Fruit fly (Drosophila melanogaster) whole organism, embryonic: ENCODE data around the gene Edg78E.

Experiments used
- ATbp ChIP-seq: fragments of 200-800 bp; sonication (Bioruptor generic); optimal IDR thresholded peaks from 2 replicates; lab custom pipeline; 2017; ENCODE audit warnings: missing biosample characterization, mild to moderate bottlenecking, missing genetic modification characterization, missing genetic modification reagents
- Aef1 ChIP-seq: fragments of 200-800 bp; sonication (Bioruptor generic); IDR thresholded peaks from 3 replicates; pipeline ENCODE4 v1.3.6; 2022; ENCODE audit warnings: missing biosample characterization, missing genetic modification characterization
- B-H2 ChIP-seq: fragments of 200-800 bp; sonication (Bioruptor generic); optimal IDR thresholded peaks from 2 replicates; lab custom pipeline; 2018; ENCODE audit warnings: missing biosample characterization, mild to moderate bottlenecking, missing genetic modification characterization
- Blimp-1 ChIP-seq: fragments of 200-800 bp; sonication (Bioruptor generic); optimal IDR thresholded peaks from 3 replicates; lab custom pipeline; 2018; ENCODE audit warnings: missing biosample characterization, missing genetic modification characterization, mild to moderate bottlenecking, moderate library complexity, missing genetic modification reagents
- CG11093 ChIP-seq: fragments of 200-800 bp; sonication (Bioruptor generic); IDR thresholded peaks from 3 replicates; pipeline ENCODE4 v1.3.6; 2022; ENCODE audit warnings: missing biosample characterization, missing genetic modification characterization
- CG1603 ChIP-seq: fragments of 200-800 bp; sonication (Bioruptor generic); optimal IDR thresholded peaks from 2 replicates; lab custom pipeline; 2019; ENCODE audit warnings: missing biosample characterization, mild to moderate bottlenecking, missing genetic modification characterization, moderate library complexity
- CG1647 ChIP-seq: fragments of 200-800 bp; sonication (Bioruptor generic); optimal IDR thresholded peaks from 3 replicates; lab custom pipeline; 2016; ENCODE audit warnings: missing biosample characterization, missing genetic modification characterization
- CG17328 ChIP-seq: fragments of 200-800 bp; sonication (Bioruptor generic); IDR thresholded peaks from 2 replicates; pipeline ENCODE4 v1.3.6; 2022; ENCODE audit warnings: missing biosample characterization, missing genetic modification characterization
- CG1832 ChIP-seq: fragments of 200-800 bp; sonication (Bioruptor generic); optimal IDR thresholded peaks from 2 replicates; lab custom pipeline; 2017; ENCODE audit warnings: missing biosample characterization, mild to moderate bottlenecking, missing genetic modification characterization, inconsistent platforms
- CG2678 ChIP-seq: fragments of 200-800 bp; sonication (Bioruptor generic); optimal IDR thresholded peaks from 3 replicates; lab custom pipeline; 2019; ENCODE audit warnings: missing biosample characterization, mild to moderate bottlenecking, missing genetic modification characterization, moderate library complexity
- CG2875 ChIP-seq: fragments of 200-800 bp; sonication (Bioruptor generic); optimal IDR thresholded peaks from 2 replicates; lab custom pipeline; 2017; ENCODE audit warnings: missing biosample characterization, mild to moderate bottlenecking, missing genetic modification characterization, missing genetic modification reagents
- CG31224 ChIP-seq: fragments of 200-800 bp; sonication (Bioruptor generic); IDR thresholded peaks from 2 replicates; pipeline ENCODE4 v1.3.6; 2022; ENCODE audit warnings: missing biosample characterization, missing genetic modification characterization
- CG31441 ChIP-seq: fragments of 200-800 bp; sonication (Bioruptor generic); IDR thresholded peaks from 2 replicates; pipeline ENCODE4 v1.3.6; 2022; ENCODE audit warnings: missing biosample characterization, missing genetic modification characterization
- CG4730 ChIP-seq: fragments of 200-800 bp; sonication (Bioruptor generic); IDR thresholded peaks from 2 replicates; pipeline ENCODE4 v1.3.6; 2022; ENCODE audit warnings: missing biosample characterization, missing genetic modification characterization
- CG7786 ChIP-seq: fragments of 200-800 bp; sonication (Bioruptor generic); optimal IDR thresholded peaks from 2 replicates; lab custom pipeline; 2016; ENCODE audit warnings: missing biosample characterization, missing genetic modification characterization
- D19A ChIP-seq: fragments of 200-800 bp; optimal IDR thresholded peaks from 3 replicates; lab custom pipeline; 2019; ENCODE audit warnings: missing biosample characterization, mild to moderate bottlenecking, missing genetic modification characterization, moderate library complexity
- D19B ChIP-seq: fragments of 200-800 bp; sonication (Bioruptor generic); optimal IDR thresholded peaks from 2 replicates; lab custom pipeline; 2017; ENCODE audit warnings: missing biosample characterization, mild to moderate bottlenecking, missing genetic modification characterization
- Eip74EF ChIP-seq, 2 experiments: fragments of 200-800 bp in 1 of 2; fragments of >200 bp in 1 of 2; sonication (Bioruptor generic) in 1 of 2; optimal IDR thresholded peaks; 2 replicates each; lab custom pipeline; 2017 to 2019; ENCODE audit warnings: missing biosample characterization in 2 of 2, missing genetic modification characterization in 2 of 2, mild to moderate bottlenecking in 1 of 2, moderate library complexity in 1 of 2
- Ets97D ChIP-seq: fragments of 200-800 bp; sonication (Bioruptor generic); optimal IDR thresholded peaks from 3 replicates; lab custom pipeline; 2016; ENCODE audit warnings: missing biosample characterization, missing genetic modification characterization
- Gsc ChIP-seq: fragments of 200-800 bp; sonication (Bioruptor generic); IDR thresholded peaks from 2 replicates; pipeline ENCODE4 v1.3.6; 2022; ENCODE audit warnings: missing biosample characterization, missing genetic modification characterization
- HmgZ ChIP-seq: fragments of 200-800 bp; sonication (Bioruptor generic); optimal IDR thresholded peaks from 2 replicates; lab custom pipeline; 2018; ENCODE audit warnings: missing biosample characterization, mild to moderate bottlenecking, missing genetic modification characterization
- MTF-1 ChIP-seq: fragments of 200-800 bp; sonication (Bioruptor generic); optimal IDR thresholded peaks from 2 replicates; lab custom pipeline; 2018; ENCODE audit warnings: missing biosample characterization, mild to moderate bottlenecking, missing genetic modification characterization, borderline replicate concordance
- Med ChIP-seq: fragments of 200-800 bp; sonication (Bioruptor generic); peaks from one replicate; lab custom pipeline; 2016; ENCODE audit warnings: missing biosample characterization, missing genetic modification characterization, mild to moderate bottlenecking, inconsistent platforms, moderate library complexity
- Sry-β ChIP-seq: fragments of 200-800 bp; sonication (Bioruptor generic); optimal IDR thresholded peaks from 2 replicates; lab custom pipeline; 2018; ENCODE audit warnings: missing biosample characterization, mild to moderate bottlenecking, missing genetic modification characterization, moderate library complexity
- Trl ChIP-seq, 3 experiments: fragments of >200 bp in 2 of 3; fragments of 200-800 bp in 1 of 3; sonication (Bioruptor generic) in 1 of 3; optimal IDR thresholded peaks; 2 replicates in 1 of 3; 3 replicates in 2 of 3; lab custom pipeline; 2016 to 2017; ENCODE audit warnings: missing biosample characterization in 1 of 3, missing genetic modification characterization in 1 of 3
- Usf ChIP-seq: fragments of 200-800 bp; sonication (Bioruptor generic); optimal IDR thresholded peaks from 2 replicates; lab custom pipeline; 2017; ENCODE audit warnings: missing genotype, missing biosample characterization, missing genetic modification characterization
- Xbp1 ChIP-seq: fragments of 200-800 bp; sonication (Bioruptor generic); optimal IDR thresholded peaks from 3 replicates; lab custom pipeline; 2016; ENCODE audit warnings: missing biosample characterization, mild to moderate bottlenecking, missing genetic modification characterization
- ase ChIP-seq: fragments of 200-800 bp; sonication (Bioruptor generic); IDR thresholded peaks from 3 replicates; pipeline ENCODE4 v1.3.6; 2022; ENCODE audit warnings: missing biosample characterization, missing genetic modification characterization
- bab2 ChIP-seq: fragments of 200-800 bp; sonication (Bioruptor generic); optimal IDR thresholded peaks from 2 replicates; lab custom pipeline; 2016; ENCODE audit warnings: missing biosample characterization, missing genetic modification characterization
- br ChIP-seq: fragments of >200 bp; optimal IDR thresholded peaks from 2 replicates; lab custom pipeline; 2017
- cg ChIP-seq: fragments of 200-800 bp; sonication (Bioruptor generic); optimal IDR thresholded peaks from 3 replicates; lab custom pipeline; 2019; ENCODE audit warnings: missing biosample characterization, mild to moderate bottlenecking, missing genetic modification characterization, moderate library complexity
- chif ChIP-seq, 2 experiments: fragments of 200-800 bp; sonication (Bioruptor generic); optimal IDR thresholded peaks; 3 replicates each; lab custom pipeline; 2016; ENCODE audit warnings: missing biosample characterization in 2 of 2, missing genetic modification characterization in 2 of 2
- ci ChIP-seq: fragments of 200-800 bp; sonication (Bioruptor generic); IDR thresholded peaks from 3 replicates; pipeline ENCODE4 v1.3.6; 2022; ENCODE audit warnings: missing biosample characterization, missing genetic modification characterization
- dati ChIP-seq: fragments of 200-800 bp; sonication (Bioruptor generic); IDR thresholded peaks from 2 replicates; pipeline ENCODE4 v1.3.6; 2022; ENCODE audit warnings: missing biosample characterization, missing genetic modification characterization
- exex ChIP-seq: fragments of 200-800 bp; sonication (Bioruptor generic); optimal IDR thresholded peaks from 4 replicates; lab custom pipeline; 2018; ENCODE audit warnings: missing biosample characterization, mild to moderate bottlenecking, missing genetic modification characterization, moderate library complexity
- fd64A ChIP-seq: fragments of 200-800 bp; sonication (Bioruptor generic); optimal IDR thresholded peaks from 3 replicates; lab custom pipeline; 2018; ENCODE audit warnings: missing biosample characterization, mild to moderate bottlenecking, missing genetic modification characterization
- fu2 ChIP-seq: fragments of 200-800 bp; sonication (Bioruptor generic); optimal IDR thresholded peaks from 2 replicates; lab custom pipeline; 2016; ENCODE audit warnings: missing biosample characterization, missing genetic modification characterization
- gcm ChIP-seq: fragments of 200-800 bp; sonication (Bioruptor generic); optimal IDR thresholded peaks from 2 replicates; lab custom pipeline; 2019; ENCODE audit warnings: missing biosample characterization, mild to moderate bottlenecking, missing genetic modification characterization, moderate library complexity
- gsb ChIP-seq: fragments of 200-800 bp; sonication (Bioruptor generic); IDR thresholded peaks from 2 replicates; pipeline ENCODE4 v1.3.6; 2022; ENCODE audit warnings: missing biosample characterization, missing genetic modification characterization
- her ChIP-seq: fragments of 200-800 bp; sonication (Bioruptor generic); optimal IDR thresholded peaks from 2 replicates; lab custom pipeline; 2016; ENCODE audit warnings: missing biosample characterization, missing genetic modification characterization
- hkb ChIP-seq, 2 experiments: fragments of 200-800 bp in 1 of 2; fragments of >200 bp in 1 of 2; sonication (Bioruptor generic) in 1 of 2; IDR thresholded peaks in 1 of 2; optimal IDR thresholded peaks in 1 of 2; 2 replicates each; pipeline versions ENCODE4 v1.3.6 to Lab custom; 2017 to 2022; ENCODE audit warnings: missing biosample characterization in 1 of 2, missing genetic modification characterization in 1 of 2
- ken ChIP-seq: fragments of 200-800 bp; sonication (Bioruptor generic); IDR thresholded peaks from 3 replicates; pipeline ENCODE4 v1.3.6; 2022; ENCODE audit warnings: missing biosample characterization, missing genetic modification characterization
- nerfin-1 ChIP-seq: fragments of 200-800 bp; sonication (Bioruptor generic); optimal IDR thresholded peaks from 3 replicates; lab custom pipeline; 2019; ENCODE audit warnings: missing biosample characterization, mild to moderate bottlenecking, missing genetic modification characterization, moderate library complexity
- nerfin-2 ChIP-seq: fragments of 200-800 bp; sonication (Bioruptor generic); IDR thresholded peaks from 2 replicates; pipeline ENCODE4 v1.3.6; 2022; ENCODE audit warnings: missing biosample characterization, missing genetic modification characterization; ENCODE audit not compliant: partially characterized antibody
- odd ChIP-seq: fragments of 200-800 bp; sonication (Bioruptor generic); optimal IDR thresholded peaks from 2 replicates; lab custom pipeline; 2017; ENCODE audit warnings: missing biosample characterization, mild to moderate bottlenecking, missing genetic modification characterization
- sens ChIP-seq: fragments of 200-800 bp; sonication (Bioruptor generic); peaks from one replicate; lab custom pipeline; 2016; ENCODE audit warnings: missing biosample characterization, missing genetic modification characterization
- slou ChIP-seq: fragments of 200-800 bp; sonication (Bioruptor generic); optimal IDR thresholded peaks from 3 replicates; lab custom pipeline; 2016; ENCODE audit warnings: missing biosample characterization, missing genetic modification characterization
- sr ChIP-seq: fragments of 200-800 bp; sonication (Bioruptor generic); IDR thresholded peaks from 3 replicates; pipeline ENCODE4 v1.3.6; 2022; ENCODE audit warnings: missing biosample characterization, missing genetic modification characterization
- ttk ChIP-seq: fragments of 200-800 bp; sonication (Bioruptor generic); IDR thresholded peaks from 2 replicates; pipeline ENCODE4 v2.1.2; 2022; ENCODE audit warnings: missing biosample characterization, missing genetic modification characterization
- tup ChIP-seq: fragments of 200-800 bp; sonication (Bioruptor generic); optimal IDR thresholded peaks from 2 replicates; lab custom pipeline; 2016; ENCODE audit warnings: missing biosample characterization, mild to moderate bottlenecking, missing genetic modification characterization, moderate library complexity
- zfh1 ChIP-seq: fragments of 200-800 bp; sonication (Bioruptor generic); IDR thresholded peaks from 3 replicates; pipeline ENCODE4 v1.3.6; 2022; ENCODE audit warnings: missing biosample characterization, missing genetic modification characterization

Gene Edg78E

dm6 chr3L:21259257-21259656 is 38.3 kb downstream of the Edg78E start (continued):
- TF ChIP-seq Med (GFP tag; lab: Kevin White, UChicago) = peak; percentile 62
- no peak for TF ChIP-seq ken (GFP tag; lab: Robert Waterston, UW)
- TF ChIP-seq CG4730 (GFP tag; lab: Robert Waterston, UW) = 0 out of 2 replicates have a peak, but pooled peaks have one; percentile 8
- TF ChIP-seq fu2 (GFP tag; lab: Kevin White, UChicago) = no peak
- TF ChIP-seq CG2875 (GFP tag; lab: Kevin White, UChicago) = peak; percentile 19
- peak; percentile 22 for TF ChIP-seq Xbp1 (GFP tag; lab: Kevin White, UChicago)
- TF ChIP-seq CG31441 (GFP tag; lab: Robert Waterston, UW) = 0 out of 2 replicates have a peak, but pooled peaks have one; percentile 14
- no peak for TF ChIP-seq her (GFP tag; lab: Kevin White, UChicago)
- no peak for TF ChIP-seq CG7786 (GFP tag; lab: Kevin White, UChicago)
- TF ChIP-seq Sry-β (GFP tag; lab: Kevin White, UChicago) = no peak
- no peak for TF ChIP-seq Usf (GFP tag; lab: Kevin White, UChicago)
- TF ChIP-seq sens (GFP tag; lab: Kevin White, UChicago) = peak; percentile 86
- peak; percentile 37 for TF ChIP-seq fd64A (GFP tag; lab: Kevin White, UChicago)
- TF ChIP-seq sr (GFP tag; lab: Robert Waterston, UW) = no peak
- TF ChIP-seq CG17328 (GFP tag; lab: Robert Waterston, UW) = 0 out of 2 replicates have a peak, but pooled peaks have one; percentile 4
- no peak for TF ChIP-seq Eip74EF (GFP tag; optimal IDR thresholded peaks at IDR 0.05; lab: Kevin White, UChicago)
- peak; percentile 18 for TF ChIP-seq CG2678 (tag; lab: Kevin White, UChicago)
- no peak for TF ChIP-seq HmgZ (tag; lab: Kevin White, UChicago)
- peak; percentile 77 for TF ChIP-seq Blimp-1
- peak; percentile 26 for TF ChIP-seq cg (GFP tag; lab: Kevin White, UChicago)
- TF ChIP-seq CG1603 (tag; lab: Kevin White, UChicago) = peak; percentile 57
- no peak for TF ChIP-seq nerfin-2 (GFP tag; lab: Robert Waterston, UW)
- no peak for TF ChIP-seq CG1647 (GFP tag; lab: Kevin White, UChicago)
- no peak for TF ChIP-seq tup (GFP tag; lab: Kevin White, UChicago)
- TF ChIP-seq D19B (GFP tag; lab: Kevin White, UChicago) = no peak
- no peak for TF ChIP-seq Aef1
- TF ChIP-seq gsb (GFP tag; lab: Robert Waterston, UW) = no peak
- TF ChIP-seq CG31224 (GFP tag; lab: Robert Waterston, UW) = no peak
- peak; percentile 68 for TF ChIP-seq ATbp (GFP tag; lab: Kevin White, UChicago)
- TF ChIP-seq Gsc (GFP tag; lab: Robert Waterston, UW) = no peak
- no peak for TF ChIP-seq Ets97D (GFP tag; lab: Kevin White, UChicago)
- TF ChIP-seq bab2 (GFP tag; lab: Kevin White, UChicago) = no peak
- no peak for TF ChIP-seq gcm
- TF ChIP-seq CG1832 (GFP tag; lab: Kevin White, UChicago) = no peak
- 0 out of 2 replicates have a peak, but pooled peaks have one; percentile 24 for TF ChIP-seq ttk
- TF ChIP-seq Trl (optimal IDR thresholded peaks at IDR 0.05; lab: Kevin White, UChicago) = no peak
- TF ChIP-seq Trl (GFP tag; optimal IDR thresholded peaks at IDR 0.05; lab: Kevin White, UChicago) = no peak
- TF ChIP-seq B-H2 (GFP tag; lab: Kevin White, UChicago) = no peak
- no peak for TF ChIP-seq exex
- no peak for TF ChIP-seq hkb (optimal IDR thresholded peaks at IDR 0.05; lab: Kevin White, UChicago)
- no peak for TF ChIP-seq hkb (GFP tag; IDR thresholded peaks at IDR 0.05; lab: Robert Waterston, UW)
- TF ChIP-seq CG11093 = no peak
- TF ChIP-seq br (lab: Kevin White, UChicago) = no peak
- TF ChIP-seq D19A (tag; lab: Kevin White, UChicago) = peak; percentile 47
- no peak for TF ChIP-seq zfh1 (GFP tag; lab: Robert Waterston, UW)
- TF ChIP-seq slou = no peak
- no peak for TF ChIP-seq nerfin-1
- no peak for TF ChIP-seq ase
- TF ChIP-seq dati = no peak
- no peak for TF ChIP-seq odd (GFP tag; lab: Kevin White, UChicago)
- no peak for TF ChIP-seq MTF-1 (GFP tag; lab: Kevin White, UChicago)
- no peak for TF ChIP-seq chif (GFP tag; optimal IDR thresholded peaks at IDR 0.05; lab: Kevin White, UChicago)
- TF ChIP-seq ci (GFP tag; lab: Robert Waterston, UW) = peak; percentile 34; the same call in 2 of the 3 replicates
